Worm (Caenorhabditis elegans) whole organism, L3 larva: ENCODE measurements around the gene coq-2.

Experiments used
- aly-2 ChIP-seq: fragments of 150-350 bp; optimal IDR thresholded peaks from 2 replicates; lab custom pipeline; 2014; ENCODE audit warnings: missing biosample characterization, missing genetic modification characterization
- ama-1 ChIP-seq: fragments of 150-350 bp; optimal IDR thresholded peaks from 2 replicates; lab custom pipeline; 2018
- ceh-16 ChIP-seq: sonication (generic microtip); optimal IDR thresholded peaks from 2 replicates; lab custom pipeline; 2017; ENCODE audit warnings: missing biosample characterization, missing genetic modification characterization
- ceh-28 ChIP-seq: fragments of 150-350 bp; optimal IDR thresholded peaks from 2 replicates; lab custom pipeline; 2014; ENCODE audit warnings: missing biosample characterization, missing genetic modification reagents, missing genetic modification characterization
- egl-27 ChIP-seq: sonication (generic microtip); optimal IDR thresholded peaks from 4 replicates; lab custom pipeline; 2017; ENCODE audit warnings: missing biosample characterization, missing genetic modification reagents, missing genetic modification characterization
- elt-2 ChIP-seq: sonication (generic microtip); optimal IDR thresholded peaks from 2 replicates; lab custom pipeline; 2016; ENCODE audit warnings: missing genetic modification reagents, mild to moderate bottlenecking, missing genetic modification characterization, missing compliant biosample characterization
- fos-1 ChIP-seq: fragments of 150-350 bp; optimal IDR thresholded peaks from 2 replicates; lab custom pipeline; 2014; ENCODE audit warnings: missing biosample characterization, missing genetic modification characterization
- hmg-11 ChIP-seq: sonication (generic microtip); optimal IDR thresholded peaks from 2 replicates; lab custom pipeline; 2016; ENCODE audit warnings: missing genetic modification characterization, missing compliant biosample characterization
- mdl-1 ChIP-seq: fragments of 150-350 bp; optimal IDR thresholded peaks from 2 replicates; lab custom pipeline; 2014; ENCODE audit warnings: missing biosample characterization, missing genetic modification characterization
- nhr-12 ChIP-seq: fragments of 150-350 bp; optimal IDR thresholded peaks from 2 replicates; lab custom pipeline; 2014; ENCODE audit warnings: missing biosample characterization, missing genetic modification characterization
- snpc-4 ChIP-seq: fragments of 150-350 bp; optimal IDR thresholded peaks from 2 replicates; lab custom pipeline; 2014; ENCODE audit warnings: missing biosample characterization, missing genetic modification characterization
- unc-62 ChIP-seq: fragments of 150-350 bp; sonication (generic microtip); optimal IDR thresholded peaks from 4 replicates; lab custom pipeline; 2014; ENCODE audit warnings: missing biosample characterization, missing genetic modification reagents, missing genetic modification characterization
- ztf-11 ChIP-seq: fragments of 150-350 bp; optimal IDR thresholded peaks from 2 replicates; lab custom pipeline; 2014; ENCODE audit warnings: missing biosample characterization, missing genetic modification characterization

ce11 chrIII:6906409-6906808 lies 29.4 kb upstream of the coq-2 start, which contains the start of gene T07E3.2:
- no peak for TF ChIP-seq egl-27
- no peak for TF ChIP-seq elt-2 (tag; lab: Kevin White, UChicago)
- TF ChIP-seq hmg-11: no peak
- TF ChIP-seq aly-2 (tag; lab: Kevin White, UChicago): no peak
- no peak for TF ChIP-seq ama-1
- TF ChIP-seq nhr-12: no peak
- TF ChIP-seq ztf-11 (tag; lab: Kevin White, UChicago): no peak
- TF ChIP-seq fos-1 (tag; lab: Kevin White, UChicago): no peak
- TF ChIP-seq ceh-16 (tag; lab: Kevin White, UChicago): no peak
- TF ChIP-seq mdl-1 (tag; lab: Kevin White, UChicago): no peak
- no peak for TF ChIP-seq unc-62
- no peak for TF ChIP-seq ceh-28 (tag; lab: Kevin White, UChicago)
- TF ChIP-seq snpc-4 (tag; lab: Kevin White, UChicago): no peak
